Fruit fly (Drosophila melanogaster): ENCODE measurements around the gene CG17991.

The CG17991 gene

DNA sequence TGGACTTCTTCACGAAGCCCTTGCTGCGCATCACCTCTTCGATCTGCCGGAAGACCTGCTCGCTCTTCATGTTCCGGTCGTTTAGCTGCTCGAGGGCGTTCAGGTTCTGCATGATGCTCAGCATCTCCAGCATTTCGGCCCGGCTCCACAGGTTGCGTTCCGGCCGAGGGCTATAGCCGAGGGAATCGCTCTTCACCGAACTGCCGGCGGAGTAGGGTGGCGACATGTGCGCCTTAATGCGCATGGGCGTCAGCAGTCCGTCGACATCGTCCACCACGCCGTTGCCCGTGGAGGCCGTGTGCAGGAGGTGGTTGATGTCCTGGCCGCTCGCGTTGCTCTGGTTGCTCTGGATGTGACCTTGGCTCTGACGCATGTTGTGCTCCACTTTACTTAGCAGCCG lies 38.4 kb downstream of the CG17991 start (continued):
- TF ChIP-seq tll (GFP tag; optimal IDR thresholded peaks at IDR 0.05) (no peak), CG2678 (tag; optimal IDR thresholded peaks at IDR 0.05) (no peak), scrt (GFP tag; optimal IDR thresholded peaks at IDR 0.05) (peak; percentile 89), CG12155 (GFP tag; optimal IDR thresholded peaks at IDR 0.05) (no peak), Spps (tag; optimal IDR thresholded peaks at IDR 0.05) (no peak)

DNA sequence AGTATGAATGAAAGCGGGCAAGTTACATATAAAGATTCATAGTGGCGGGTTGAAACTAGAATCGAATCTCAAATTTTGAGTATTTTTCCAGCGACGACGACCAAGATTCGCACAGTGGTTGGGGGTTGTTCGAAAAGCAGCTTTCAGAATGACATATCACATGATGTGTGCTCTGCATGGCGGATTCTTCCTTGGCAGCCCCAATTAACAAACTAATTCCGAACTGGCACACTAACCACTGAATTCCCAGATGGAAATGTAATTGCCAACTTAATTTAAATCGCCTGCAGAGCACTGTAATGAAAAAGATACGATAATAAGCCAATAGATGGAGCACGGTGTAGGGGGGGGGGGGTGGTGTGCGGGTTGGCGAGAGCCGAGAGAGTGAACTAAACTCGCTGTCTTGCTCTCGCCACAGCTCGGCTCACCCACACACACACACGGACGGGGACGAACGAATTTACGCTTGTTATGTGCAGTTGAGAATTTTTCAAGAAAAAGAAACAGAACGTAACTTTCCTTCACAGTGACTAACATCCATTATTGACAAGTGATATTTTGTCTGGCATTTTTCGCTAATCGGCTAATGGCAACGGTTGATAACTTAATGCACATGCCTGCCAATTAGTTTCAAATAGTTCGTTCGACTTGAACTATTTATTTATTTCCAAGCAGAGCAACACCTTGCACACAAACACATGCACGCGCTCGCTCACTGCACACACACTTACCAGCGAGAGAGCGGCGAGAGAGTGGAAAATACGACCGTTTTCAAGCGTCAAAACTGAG lies 40.1 kb downstream of the CG17991 start:
- TF ChIP-seq fd102C (GFP tag; optimal IDR thresholded peaks at IDR 0.05): peak; percentile 31
- peak; percentile 95 for TF ChIP-seq otp (GFP tag; IDR thresholded peaks at IDR 0.05)
- TF ChIP-seq Gug (GFP tag; IDR thresholded peaks at IDR 0.05): peak; percentile 98
- TF ChIP-seq Xbp1 (GFP tag; optimal IDR thresholded peaks at IDR 0.05): peak; percentile 95
- peak; percentile 94 for TF ChIP-seq CG30403 (GFP tag; optimal IDR thresholded peaks at IDR 0.05)
- no peak for TF ChIP-seq CG15479 (GFP tag; optimal IDR thresholded peaks at IDR 0.05)
- TF ChIP-seq Hand (GFP tag; optimal IDR thresholded peaks at IDR 0.05): peak; percentile 95
- TF ChIP-seq CG16863 (GFP tag; optimal IDR thresholded peaks at IDR 0.05): peak; percentile 94
- TF ChIP-seq usp (GFP tag; optimal IDR thresholded peaks at IDR 0.05): no peak
- TF ChIP-seq dan (GFP tag; IDR thresholded peaks at IDR 0.05): no peak; the same call in 1 of the 2 replicates
- TF ChIP-seq CG17912 (GFP tag; optimal IDR thresholded peaks at IDR 0.05): peak; percentile 30
- peak; percentile 97 for TF ChIP-seq CG12219 (GFP tag; optimal IDR thresholded peaks at IDR 0.05)
- peak; percentile 94 for TF ChIP-seq pum (GFP tag; optimal IDR thresholded peaks at IDR 0.05)
- peak; percentile 91 for TF ChIP-seq CG3407 (GFP tag; optimal IDR thresholded peaks at IDR 0.05)
- peak; percentile 89 to 96 for TF ChIP-seq Pdp1 (GFP tag; optimal IDR thresholded peaks at IDR 0.05)
- peak; percentile 83 for TF ChIP-seq CG18476 (GFP tag; optimal IDR thresholded peaks at IDR 0.05)
- TF ChIP-seq zf30C (GFP tag; optimal IDR thresholded peaks at IDR 0.05): no peak
- peak; percentile 93 for TF ChIP-seq CG1647 (GFP tag; optimal IDR thresholded peaks at IDR 0.05)
- TF ChIP-seq kni (GFP tag; optimal IDR thresholded peaks at IDR 0.05): peak; percentile 92
- TF ChIP-seq unc-4 (GFP tag; IDR thresholded peaks at IDR 0.05; ENCODE audit: partially characterized antibody): peak; percentile 23
- peak; percentile 92 for TF ChIP-seq MTF-1 (GFP tag; optimal IDR thresholded peaks at IDR 0.05; ENCODE audit: borderline replicate concordance)
- peak; percentile 95 for TF ChIP-seq her (GFP tag; optimal IDR thresholded peaks at IDR 0.05)
- TF ChIP-seq Dip2 (GFP tag; IDR thresholded peaks at IDR 0.05): peak; percentile 50; the same call in 1 of the 2 replicates
- TF ChIP-seq nerfin-2 (GFP tag; IDR thresholded peaks at IDR 0.05; ENCODE audit: partially characterized antibody): peak; percentile 62
- peak; percentile 94 for TF ChIP-seq vfl (GFP tag; optimal IDR thresholded peaks at IDR 0.05)
- TF ChIP-seq Taf1 (GFP tag; IDR thresholded peaks at IDR 0.05): peak; percentile 95
- peak; percentile 94 for TF ChIP-seq sob (GFP tag; IDR thresholded peaks at IDR 0.05)
- TF ChIP-seq CG9727 (GFP tag; optimal IDR thresholded peaks at IDR 0.05): peak; percentile 95
- TF ChIP-seq Spps (tag; optimal IDR thresholded peaks at IDR 0.05): peak; percentile 77
- peak; percentile 33 for TF ChIP-seq CG10431 (GFP tag; optimal IDR thresholded peaks at IDR 0.05)
- TF ChIP-seq bcd (GFP tag; optimal IDR thresholded peaks at IDR 0.05): peak; percentile 96
- peak; percentile 98 for TF ChIP-seq Ada2b (GFP tag; IDR thresholded peaks at IDR 0.05)
- TF ChIP-seq Mad (GFP tag; optimal IDR thresholded peaks at IDR 0.05): peak; percentile 95
- TF ChIP-seq eyg (GFP tag; optimal IDR thresholded peaks at IDR 0.05): peak; percentile 90
- peak; percentile 90 for TF ChIP-seq Abd-B (GFP tag; optimal IDR thresholded peaks at IDR 0.05)
- peak; percentile 92 for TF ChIP-seq CG10654 (GFP tag; optimal IDR thresholded peaks at IDR 0.05)
- TF ChIP-seq mirr (GFP tag; optimal IDR thresholded peaks at IDR 0.05): peak; percentile 87
- peak; percentile 81 for TF ChIP-seq CG2202 (tag; optimal IDR thresholded peaks at IDR 0.05)
- TF ChIP-seq Nf-YA (GFP tag; IDR thresholded peaks at IDR 0.05): peak; percentile 92
- peak; percentile 97 for TF ChIP-seq row (GFP tag; IDR thresholded peaks at IDR 0.05)
- peak; percentile 97 for TF ChIP-seq stc (GFP tag; IDR thresholded peaks at IDR 0.05)
- peak; percentile 98 for TF ChIP-seq Rfx (GFP tag; IDR thresholded peaks at IDR 0.05)
- peak; percentile 90 for TF ChIP-seq HmgD (GFP tag; optimal IDR thresholded peaks at IDR 0.05)
